Fruit fly (Drosophila melanogaster) whole organism, embryonic: Measurements from ENCODE around the gene Nxf3.

Source experiments
- Abd-B ChIP-seq: fragments of 200-800 bp; sonication (Bioruptor generic); optimal IDR thresholded peaks from 2 replicates; lab custom pipeline; 2018; ENCODE audit warnings: missing biosample characterization, mild to moderate bottlenecking, missing genetic modification characterization, moderate library complexity
- Ada2b ChIP-seq: fragments of 200-800 bp; sonication (Bioruptor generic); IDR thresholded peaks from 2 replicates; pipeline ENCODE4 v1.3.6; 2022; ENCODE audit warnings: missing biosample characterization, missing genetic modification characterization
- BEAF-32 ChIP-seq: fragments of 200-800 bp; sonication (Bioruptor generic); optimal IDR thresholded peaks from 3 replicates; lab custom pipeline; 2017; ENCODE audit warnings: missing biosample characterization, missing genetic modification characterization, mild to moderate bottlenecking, moderate library complexity, missing genetic modification reagents
- BtbVII ChIP-seq: fragments of 200-800 bp; sonication (Bioruptor generic); optimal IDR thresholded peaks from 3 replicates; lab custom pipeline; 2017; ENCODE audit warnings: missing biosample characterization, mild to moderate bottlenecking, missing genetic modification characterization
- C15 ChIP-seq: fragments of 200-800 bp; sonication (Bioruptor generic); IDR thresholded peaks from 3 replicates; pipeline ENCODE4 v1.3.6; 2022; ENCODE audit warnings: missing biosample characterization, missing genetic modification characterization
- CG11093 ChIP-seq: fragments of 200-800 bp; sonication (Bioruptor generic); IDR thresholded peaks from 3 replicates; pipeline ENCODE4 v1.3.6; 2022; ENCODE audit warnings: missing biosample characterization, missing genetic modification characterization
- CG11247 ChIP-seq: fragments of 200-800 bp; sonication (Bioruptor generic); IDR thresholded peaks from 2 replicates; pipeline ENCODE4 v1.3.6; 2022; ENCODE audit warnings: missing biosample characterization, missing genetic modification characterization
- CG12155 ChIP-seq: fragments of 200-800 bp; sonication (Bioruptor generic); optimal IDR thresholded peaks from 3 replicates; lab custom pipeline; 2016; ENCODE audit warnings: missing biosample characterization, missing genetic modification characterization
- CG12942 ChIP-seq: fragments of 200-800 bp; sonication (Bioruptor generic); optimal IDR thresholded peaks from 3 replicates; lab custom pipeline; 2016; ENCODE audit warnings: missing biosample characterization, missing genetic modification characterization
- CG13424 ChIP-seq: fragments of 200-800 bp; sonication (Bioruptor generic); optimal IDR thresholded peaks from 2 replicates; lab custom pipeline; 2019; ENCODE audit warnings: missing biosample characterization, mild to moderate bottlenecking, missing genetic modification characterization, moderate library complexity
- CG13894 ChIP-seq: fragments of 200-800 bp; sonication (Bioruptor generic); optimal IDR thresholded peaks from 3 replicates; lab custom pipeline; 2018; ENCODE audit warnings: missing biosample characterization, mild to moderate bottlenecking, missing genetic modification characterization, moderate library complexity
- CG15073 ChIP-seq: fragments of 200-800 bp; sonication (Bioruptor generic); optimal IDR thresholded peaks from 2 replicates; lab custom pipeline; 2016; ENCODE audit warnings: missing biosample characterization, missing genetic modification characterization
- CG17612 ChIP-seq: fragments of 200-800 bp; sonication (Bioruptor generic); IDR thresholded peaks from 2 replicates; pipeline ENCODE4 v1.3.6; 2022; ENCODE audit warnings: missing biosample characterization, missing genetic modification characterization
- CG1792 ChIP-seq: fragments of 200-800 bp; sonication (Bioruptor generic); optimal IDR thresholded peaks from 2 replicates; lab custom pipeline; 2016; ENCODE audit warnings: missing biosample characterization, missing genetic modification characterization
- CG30020 ChIP-seq: fragments of 200-800 bp; optimal IDR thresholded peaks from 2 replicates; lab custom pipeline; 2019; ENCODE audit warnings: missing biosample characterization, mild to moderate bottlenecking, missing genetic modification characterization, moderate library complexity
- CG31365 ChIP-seq: fragments of 200-800 bp; sonication (Bioruptor generic); optimal IDR thresholded peaks from 2 replicates; lab custom pipeline; 2018; ENCODE audit warnings: missing biosample characterization, mild to moderate bottlenecking, missing genetic modification characterization
- CG32767 ChIP-seq: fragments of 200-800 bp; sonication (Bioruptor generic); IDR thresholded peaks from 2 replicates; pipeline ENCODE4 v1.3.6; 2022; ENCODE audit warnings: missing biosample characterization, missing genetic modification characterization
- CG4730 ChIP-seq: fragments of 200-800 bp; sonication (Bioruptor generic); IDR thresholded peaks from 2 replicates; pipeline ENCODE4 v1.3.6; 2022; ENCODE audit warnings: missing biosample characterization, missing genetic modification characterization
- CG5245 ChIP-seq: fragments of 200-800 bp; sonication (Bioruptor generic); optimal IDR thresholded peaks from 3 replicates; lab custom pipeline; 2016; ENCODE audit warnings: missing biosample characterization, missing genetic modification characterization
- CG6683 ChIP-seq: fragments of 200-800 bp; sonication (Bioruptor generic); optimal IDR thresholded peaks from 2 replicates; lab custom pipeline; 2017; ENCODE audit warnings: missing biosample characterization, mild to moderate bottlenecking, missing genetic modification characterization, missing genetic modification reagents
- CG6765 ChIP-seq: fragments of 200-800 bp; sonication (Bioruptor generic); optimal IDR thresholded peaks from 3 replicates; lab custom pipeline; 2017; ENCODE audit warnings: missing biosample characterization, mild to moderate bottlenecking, missing genetic modification characterization
- CG7839 ChIP-seq: fragments of 200-800 bp; sonication (Bioruptor generic); optimal IDR thresholded peaks from 3 replicates; lab custom pipeline; 2018; ENCODE audit warnings: missing biosample characterization, mild to moderate bottlenecking, missing genetic modification characterization, moderate library complexity
- CG8089 ChIP-seq: fragments of 200-800 bp; sonication (Bioruptor generic); optimal IDR thresholded peaks from 3 replicates; lab custom pipeline; 2016; ENCODE audit warnings: missing biosample characterization, missing genetic modification characterization
- CG8281 ChIP-seq: fragments of 200-800 bp; sonication (Bioruptor generic); optimal IDR thresholded peaks from 2 replicates; lab custom pipeline; 2018; ENCODE audit warnings: missing biosample characterization, mild to moderate bottlenecking, missing genetic modification characterization, moderate library complexity
- CG8359 ChIP-seq: fragments of 200-800 bp; sonication (Bioruptor generic); optimal IDR thresholded peaks from 2 replicates; lab custom pipeline; 2017; ENCODE audit warnings: missing biosample characterization, mild to moderate bottlenecking, missing genetic modification characterization, borderline replicate concordance
- CG9437 ChIP-seq: fragments of 200-800 bp; sonication (Bioruptor generic); optimal IDR thresholded peaks from 2 replicates; lab custom pipeline; 2018; ENCODE audit warnings: missing biosample characterization, mild to moderate bottlenecking, missing genetic modification characterization
- CrebB ChIP-seq: fragments of 200-800 bp; sonication (Bioruptor generic); optimal IDR thresholded peaks from 3 replicates; lab custom pipeline; 2018; ENCODE audit warnings: missing biosample characterization, mild to moderate bottlenecking, missing genetic modification characterization
- Eip74EF ChIP-seq, 2 experiments: fragments of 200-800 bp in 1 of 2; fragments of >200 bp in 1 of 2; sonication (Bioruptor generic) in 1 of 2; optimal IDR thresholded peaks; 2 replicates each; lab custom pipeline; 2017 to 2019; ENCODE audit warnings: missing biosample characterization in 2 of 2, missing genetic modification characterization in 2 of 2, mild to moderate bottlenecking in 1 of 2, moderate library complexity in 1 of 2
- HLHmδ ChIP-seq: fragments of 200-800 bp; sonication (Bioruptor generic); optimal IDR thresholded peaks from 2 replicates; lab custom pipeline; 2018; ENCODE audit warnings: missing biosample characterization, mild to moderate bottlenecking, missing genetic modification characterization, moderate library complexity
- MBD-R2 ChIP-seq: fragments of 200-800 bp; sonication (Bioruptor generic); IDR thresholded peaks from 2 replicates; pipeline ENCODE4 v1.3.6; 2022; ENCODE audit warnings: missing biosample characterization, missing genetic modification characterization
- Mad ChIP-seq: fragments of 200-800 bp; sonication (Bioruptor generic); optimal IDR thresholded peaks from 2 replicates; lab custom pipeline; 2016; ENCODE audit warnings: missing biosample characterization, missing genetic modification characterization
- NFAT ChIP-seq: fragments of 200-800 bp; sonication (Bioruptor generic); IDR thresholded peaks from 2 replicates; pipeline ENCODE4 v1.3.6; 2022; ENCODE audit warnings: missing biosample characterization, missing genetic modification characterization
- Neu2 ChIP-seq: fragments of 200-800 bp; sonication (Bioruptor generic); optimal IDR thresholded peaks from 3 replicates; lab custom pipeline; 2016; ENCODE audit warnings: missing biosample characterization, missing genetic modification characterization, borderline replicate concordance
- Stat92E ChIP-seq, 3 experiments: fragments of >200 bp in 2 of 3; fragments of 200-800 bp in 1 of 3; sonication (Bioruptor generic) in 1 of 3; optimal IDR thresholded peaks; 2 replicates each; lab custom pipeline; 2017 to 2019; ENCODE audit warnings: missing biosample characterization in 3 of 3, missing genetic modification characterization in 3 of 3, mild to moderate bottlenecking in 1 of 3, moderate library complexity in 1 of 3
- al ChIP-seq: fragments of 200-800 bp; sonication (Bioruptor generic); IDR thresholded peaks from 2 replicates; pipeline ENCODE4 v1.3.6; 2022; ENCODE audit warnings: missing biosample characterization, missing genetic modification characterization
- ara ChIP-seq: fragments of 200-800 bp; sonication (Bioruptor generic); IDR thresholded peaks from 2 replicates; pipeline ENCODE4 v1.3.6; 2022; ENCODE audit warnings: missing biosample characterization, missing genetic modification characterization
- ato ChIP-seq: fragments of 200-800 bp; sonication (Bioruptor generic); IDR thresholded peaks from 2 replicates; pipeline ENCODE4 v1.3.6; 2022; ENCODE audit warnings: missing biosample characterization, missing genetic modification characterization; ENCODE audit not compliant: partially characterized antibody
- da ChIP-seq: fragments of 200-800 bp; sonication (Bioruptor generic); optimal IDR thresholded peaks from 2 replicates; lab custom pipeline; 2016; ENCODE audit warnings: missing biosample characterization, missing genetic modification characterization
- dmrt11E ChIP-seq: fragments of 200-800 bp; sonication (Bioruptor generic); optimal IDR thresholded peaks from 3 replicates; lab custom pipeline; 2018; ENCODE audit warnings: missing biosample characterization, mild to moderate bottlenecking, missing genetic modification characterization, moderate library complexity
- emc ChIP-seq: fragments of 200-800 bp; sonication (Bioruptor generic); optimal IDR thresholded peaks from 2 replicates; lab custom pipeline; 2016; ENCODE audit warnings: missing biosample characterization, missing genetic modification characterization
- exex ChIP-seq: fragments of 200-800 bp; sonication (Bioruptor generic); optimal IDR thresholded peaks from 4 replicates; lab custom pipeline; 2018; ENCODE audit warnings: missing biosample characterization, mild to moderate bottlenecking, missing genetic modification characterization, moderate library complexity
- jumu ChIP-seq: fragments of 200-800 bp; sonication (Bioruptor generic); optimal IDR thresholded peaks from 3 replicates; lab custom pipeline; 2016; ENCODE audit warnings: missing biosample characterization, missing genetic modification characterization
- mld ChIP-seq: fragments of 200-800 bp; sonication (Bioruptor generic); IDR thresholded peaks from 3 replicates; pipeline ENCODE4 v1.3.6; 2022; ENCODE audit warnings: missing biosample characterization, missing genetic modification characterization; ENCODE audit not compliant: partially characterized antibody
- rib ChIP-seq: fragments of 200-800 bp; sonication (Bioruptor generic); IDR thresholded peaks from 2 replicates; pipeline ENCODE4 v1.3.6; 2022; ENCODE audit warnings: missing biosample characterization, missing genetic modification characterization
- run ChIP-seq: fragments of 200-800 bp; sonication (Bioruptor generic); optimal IDR thresholded peaks from 3 replicates; lab custom pipeline; 2018; ENCODE audit warnings: missing biosample characterization, mild to moderate bottlenecking, missing genetic modification characterization
- salm ChIP-seq: fragments of 200-800 bp; sonication (Bioruptor generic); optimal IDR thresholded peaks from 2 replicates; lab custom pipeline; 2018; ENCODE audit warnings: missing biosample characterization, mild to moderate bottlenecking, missing genetic modification characterization
- sqz ChIP-seq: fragments of 200-800 bp; sonication (Bioruptor generic); optimal IDR thresholded peaks from 3 replicates; lab custom pipeline; 2018; ENCODE audit warnings: missing biosample characterization, mild to moderate bottlenecking, missing genetic modification characterization
- stc ChIP-seq: fragments of 200-800 bp; sonication (Bioruptor generic); IDR thresholded peaks from 2 replicates; pipeline ENCODE4 v1.3.6; 2022; ENCODE audit warnings: missing biosample characterization, missing genetic modification characterization
- tna ChIP-seq: fragments of 200-800 bp; sonication (Bioruptor generic); IDR thresholded peaks from 2 replicates; pipeline ENCODE4 v1.3.6; 2022; ENCODE audit warnings: missing biosample characterization, missing genetic modification characterization; ENCODE audit not compliant: partially characterized antibody
- zen ChIP-seq: fragments of 200-800 bp; sonication (Bioruptor generic); optimal IDR thresholded peaks from 3 replicates; lab custom pipeline; 2018; ENCODE audit warnings: missing biosample characterization, mild to moderate bottlenecking, missing genetic modification characterization, moderate library complexity

The Nxf3 gene

DNA sequence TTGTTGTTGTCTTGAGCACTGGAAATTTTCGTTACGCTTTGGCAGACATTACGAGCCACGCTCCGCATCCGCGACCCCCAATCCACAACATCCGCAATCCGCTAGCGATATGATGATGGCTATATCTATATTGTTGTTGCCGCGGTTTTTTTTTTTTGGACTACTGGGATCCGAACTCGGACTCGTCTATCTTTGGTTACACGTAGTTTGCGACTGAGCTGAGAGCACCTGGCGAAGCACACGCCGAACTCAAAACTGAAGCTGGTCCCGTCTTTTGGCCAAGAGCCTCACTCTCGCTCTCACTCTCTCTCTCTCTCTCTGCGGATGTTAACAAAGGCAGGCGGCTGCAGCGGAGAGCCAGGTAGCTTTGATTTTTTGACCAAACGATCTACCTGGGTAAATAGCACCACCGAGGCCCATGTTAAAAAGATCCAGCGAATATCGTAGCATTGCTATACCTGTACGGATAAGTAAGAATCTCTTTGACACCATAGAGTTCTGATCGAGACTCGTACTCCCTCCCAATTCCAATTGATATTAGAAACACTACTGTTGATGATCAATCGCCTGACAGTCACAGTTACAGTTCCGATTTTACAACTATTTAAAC is 39.8 kb upstream of the Nxf3 start, which contains the start of gene Rgl (continued):
- TF ChIP-seq CG11247 (GFP tag; lab: Robert Waterston, UW) (peak; percentile 27; the same call in 1 of the 2 replicates), MBD-R2 (no peak), CG12942 (GFP tag; lab: Kevin White, UChicago) (no peak), C15 (GFP tag; lab: Robert Waterston, UW) (no peak), CG8089 (no peak), al (GFP tag; lab: Robert Waterston, UW) (no peak), stc (GFP tag; lab: Robert Waterston, UW) (no peak), CG7839 (no peak), CG1792 (no peak), ara (GFP tag; lab: Robert Waterston, UW) (no peak), CG8281 (tag; lab: Kevin White, UChicago) (no peak), CG6765 (no peak), Stat92E (GFP tag; optimal IDR thresholded peaks at IDR 0.05; lab: Kevin White, UChicago) (no peak), Mad (no peak), da (GFP tag; lab: Kevin White, UChicago) (no peak), exex (tag; lab: Kevin White, UChicago) (no peak), dmrt11E (tag; lab: Kevin White, UChicago) (no peak), CG30020 (tag; lab: Kevin White, UChicago) (no peak), CG11093 (GFP tag; lab: Robert Waterston, UW) (no peak), BEAF-32 (GFP tag; lab: Kevin White, UChicago) (no peak), CG32767 (GFP tag; lab: Robert Waterston, UW) (no peak), Ada2b (GFP tag; lab: Robert Waterston, UW) (no peak), CG6683 (GFP tag; lab: Kevin White, UChicago) (no peak), NFAT (peak; percentile 43; the same call in 1 of the 2 replicates), zen (tag; lab: Kevin White, UChicago) (no peak), CrebB (tag; lab: Kevin White, UChicago) (peak; percentile 1), Abd-B (GFP tag; lab: Kevin White, UChicago) (no peak), CG15073 (GFP tag; lab: Kevin White, UChicago) (no peak), Eip74EF (GFP tag; optimal IDR thresholded peaks at IDR 0.05; lab: Kevin White, UChicago) (no peak), CG8359 (no peak), rib (GFP tag; lab: Robert Waterston, UW) (peak; percentile 72), sqz (GFP tag; lab: Kevin White, UChicago) (peak; percentile 93), salm (tag; lab: Kevin White, UChicago) (no peak), emc (no peak), Neu2 (no peak), CG17612 (GFP tag; lab: Robert Waterston, UW) (no peak), tna (GFP tag; lab: Robert Waterston, UW) (no peak; the same call in 1 of the 2 replicates), CG12155 (GFP tag; lab: Kevin White, UChicago) (no peak), CG13424 (tag; lab: Kevin White, UChicago) (no peak), CG4730 (GFP tag; lab: Robert Waterston, UW) (no peak), HLHmδ (GFP tag; lab: Kevin White, UChicago) (peak; percentile 57), CG13894 (tag; lab: Kevin White, UChicago) (no peak), mld (GFP tag; lab: Robert Waterston, UW) (no peak), ato (no peak), CG5245 (GFP tag; lab: Kevin White, UChicago) (no peak), jumu (GFP tag; lab: Kevin White, UChicago) (no peak), CG31365 (tag; lab: Kevin White, UChicago) (no peak), BtbVII (GFP tag; lab: Kevin White, UChicago) (no peak), run (tag; lab: Kevin White, UChicago) (no peak), CG9437 (peak; percentile 29)
